Worm (Caenorhabditis elegans) whole organism, L4 larva: Measurements from ENCODE around the gene ceh-86.
A peak's percentile ranks its signal among the peaks of the same experiment; 100 is the strongest.

Experiments
- Y48G9A.11 ChIP-seq: fragments of 200-800 bp; sonication (Bioruptor generic); IDR thresholded peaks from 2 replicates; pipeline ENCODE4 v1.3.6; 2022; ENCODE audit warnings: missing genetic modification reagents, missing genetic modification characterization, missing compliant biosample characterization
- nhr-77 ChIP-seq: fragments of 150-350 bp; optimal IDR thresholded peaks from 2 replicates; lab custom pipeline; 2014; ENCODE audit warnings: missing biosample characterization, missing genetic modification characterization
- set-16 ChIP-seq: fragments of 200-800 bp; sonication (Bioruptor generic); IDR thresholded peaks from 2 replicates; pipeline ENCODE4 v1.3.6; 2022; ENCODE audit warnings: missing genetic modification reagents, missing genetic modification characterization, missing compliant biosample characterization
- ztf-11 ChIP-seq: fragments of 150-350 bp; optimal IDR thresholded peaks from 2 replicates; lab custom pipeline; 2014; ENCODE audit warnings: missing biosample characterization, missing genetic modification characterization

DNA sequence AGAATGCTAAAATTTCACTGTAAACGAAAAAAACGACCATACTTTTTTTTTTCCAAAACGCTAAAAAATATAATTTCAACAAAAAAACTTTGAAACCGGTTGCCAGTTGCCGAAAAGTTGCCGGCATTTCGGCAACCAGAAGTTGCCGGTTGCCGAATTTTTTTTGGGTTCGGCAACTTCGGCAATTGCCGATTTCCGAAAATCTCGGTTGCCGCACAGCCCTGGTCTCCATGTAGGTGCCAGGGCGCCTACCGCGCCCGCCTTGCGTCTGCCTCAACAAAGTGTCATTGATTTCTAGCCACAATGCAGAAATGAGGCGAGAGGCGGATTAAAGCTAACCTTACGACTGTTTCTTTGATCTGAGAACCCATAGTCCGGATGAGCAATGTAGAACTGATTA is 20.8 kb downstream of the ceh-86 start:
- TF ChIP-seq ztf-11 (no peak), nhr-77 (no peak), Y48G9A.11 (GFP tag; lab: Robert Waterston, UW) (no peak), set-16 (peak; percentile 56; the same call in 1 of the 2 replicates)
